Worm (Caenorhabditis elegans) whole organism, dauer: Measurements from ENCODE around the gene srx-48.

Source experiments
- unc-62 ChIP-seq: sonication (generic microtip); optimal IDR thresholded peaks from 2 replicates; lab custom pipeline; 2017; ENCODE audit warnings: missing biosample characterization, missing genetic modification reagents, missing genetic modification characterization

The srx-48 gene

ce11 chrV:15315827-15316527 lies 12.5 kb upstream of the srx-48 start, which contains the start of the genes srt-22 and nhr-246:
Gene srt-22, minus strand, starts transcription at chrV:15315927.
Gene nhr-246, plus strand, starts transcription at chrV:15316477.
- no peak for TF ChIP-seq unc-62 (GFP tag; lab: Kevin White, UChicago)

- TF ChIP-seq unc-62 (GFP tag; lab: Kevin White, UChicago), result no peak
Observed at ce11 chrV:15313529-15313928, 10.0 kb upstream of the srx-48 start.

- TF ChIP-seq unc-62 (GFP tag; lab: Kevin White, UChicago), result no peak
Observed at ce11 chrV:15310780-15311179, 7.3 kb upstream of the srx-48 start, which contains the start of gene irld-62. Gene irld-62, plus strand, starts transcription at chrV:15311080.

- TF ChIP-seq unc-62 (GFP tag; lab: Kevin White, UChicago), result no peak
Observed at ce11 chrV:15309011-15309410, 5.5 kb upstream of the srx-48 start, which contains the start of gene srz-10. Gene srz-10, minus strand, starts transcription at chrV:15309098.

ce11 chrV:15306745-15307144 lies 3.2 kb upstream of the srx-48 start, which contains the start of gene T26H8.4:
Gene T26H8.4, minus strand, starts transcription at chrV:15306845.
- TF ChIP-seq unc-62 (GFP tag; lab: Kevin White, UChicago), result no peak

- no peak for TF ChIP-seq unc-62 (GFP tag; lab: Kevin White, UChicago)
Observed at ce11 chrV:15305502-15305901, 2.0 kb upstream of the srx-48 start, which contains the start of gene T26H8.5. Gene T26H8.5, minus strand, starts transcription at chrV:15305602.

- TF ChIP-seq unc-62 (GFP tag; lab: Kevin White, UChicago), result no peak
Observed at ce11 chrV:15298597-15298996, 4.9 kb downstream of the srx-48 start, which contains the start of gene cpr-3. Gene cpr-3, minus strand, starts transcription at chrV:15298700.

ce11 chrV:15293865-15294264 lies 9.7 kb downstream of the srx-48 start, which contains the start of gene str-96:
Gene str-96, minus strand, starts transcription at chrV:15293965.
- no peak for TF ChIP-seq unc-62 (GFP tag; lab: Kevin White, UChicago)

ce11 chrV:15290995-15291394 lies 12.5 kb downstream of the srx-48 start, which contains the start of gene cyp-34A2:
Gene cyp-34A2, minus strand, starts transcription at chrV:15291095.
- TF ChIP-seq unc-62 (GFP tag; lab: Kevin White, UChicago), result no peak

- TF ChIP-seq unc-62 (GFP tag; lab: Kevin White, UChicago), result no peak
Observed at ce11 chrV:15287856-15288255, 15.7 kb downstream of the srx-48 start, which contains the start of gene cyp-34A1. Gene cyp-34A1, minus strand, starts transcription at chrV:15287956.

ce11 chrV:15285984-15286383 lies 17.5 kb downstream of the srx-48 start:
- TF ChIP-seq unc-62 (GFP tag; lab: Kevin White, UChicago), result no peak

- TF ChIP-seq unc-62 (GFP tag; lab: Kevin White, UChicago), result no peak
Observed at ce11 chrV:15281279-15281949, 22.1 kb downstream of the srx-48 start, which contains the start of the genes srw-19 and srx-51. Gene srw-19, minus strand, starts transcription at chrV:15281379. Gene srx-51, plus strand, starts transcription at chrV:15281899.

ce11 chrV:15276915-15277314 lies 26.6 kb downstream of the srx-48 start, which contains the start of gene srw-17:
Gene srw-17, minus strand, starts transcription at chrV:15277015.
- TF ChIP-seq unc-62 (GFP tag; lab: Kevin White, UChicago), result no peak

ce11 chrV:15274757-15275156 lies 28.8 kb downstream of the srx-48 start, which contains the start of gene srw-16:
Gene srw-16, minus strand, starts transcription at chrV:15274857.
- TF ChIP-seq unc-62 (GFP tag; lab: Kevin White, UChicago), result no peak

- no peak for TF ChIP-seq unc-62 (GFP tag; lab: Kevin White, UChicago)
Observed at ce11 chrV:15272263-15272662, 31.3 kb downstream of the srx-48 start, which contains the start of gene T10H4.4. Gene T10H4.4, minus strand, starts transcription at chrV:15272363.

- TF ChIP-seq unc-62 (GFP tag; lab: Kevin White, UChicago), result no peak
Observed at ce11 chrV:15268302-15268701, 35.2 kb downstream of the srx-48 start, which contains the start of gene srw-22. Gene srw-22, plus strand, starts transcription at chrV:15268602.
